Worm (Caenorhabditis elegans): Measurements from ENCODE around the gene T22C8.6.

T22C8.6 gene

DNA sequence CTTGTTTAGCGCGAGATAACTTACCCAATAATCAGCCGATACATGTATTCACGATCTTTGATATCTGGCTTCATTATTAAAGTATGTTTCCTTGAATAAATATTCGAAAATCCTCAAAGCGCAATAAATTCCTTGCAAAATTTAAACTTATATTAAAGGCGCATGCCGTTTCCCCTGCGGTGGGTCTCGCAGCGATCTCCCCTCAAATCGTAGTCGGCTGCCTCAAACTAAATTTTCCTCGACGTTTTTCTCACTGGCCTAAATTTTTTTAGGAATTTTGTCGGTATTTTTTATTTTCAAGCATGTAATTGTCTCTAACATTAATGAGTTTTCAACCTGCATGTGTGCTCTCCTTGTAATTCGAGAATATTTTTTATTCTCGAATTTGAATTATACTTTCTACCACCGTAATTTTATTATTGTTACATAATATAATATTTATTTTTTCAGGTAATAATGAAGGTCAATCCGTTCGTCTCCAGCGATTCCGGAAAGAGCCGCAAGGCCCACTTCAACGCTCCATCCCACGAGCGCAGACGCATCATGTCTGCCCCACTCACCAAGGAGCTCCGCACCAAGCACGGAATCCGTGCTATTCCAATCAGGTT, 27.6 kb downstream of the T22C8.6 start, which contains the start of the genes cpf-1 and rpl-26:
TSS of gene cpf-1 (minus strand) at position 104 of the 608 bp plus-strand sequence.
TSS of gene rpl-26 (plus strand) at position 449 of the 608 bp plus-strand sequence.
- no peak for TF ChIP-seq unc-62 (GFP tag; optimal IDR thresholded peaks at IDR 0.05)

DNA sequence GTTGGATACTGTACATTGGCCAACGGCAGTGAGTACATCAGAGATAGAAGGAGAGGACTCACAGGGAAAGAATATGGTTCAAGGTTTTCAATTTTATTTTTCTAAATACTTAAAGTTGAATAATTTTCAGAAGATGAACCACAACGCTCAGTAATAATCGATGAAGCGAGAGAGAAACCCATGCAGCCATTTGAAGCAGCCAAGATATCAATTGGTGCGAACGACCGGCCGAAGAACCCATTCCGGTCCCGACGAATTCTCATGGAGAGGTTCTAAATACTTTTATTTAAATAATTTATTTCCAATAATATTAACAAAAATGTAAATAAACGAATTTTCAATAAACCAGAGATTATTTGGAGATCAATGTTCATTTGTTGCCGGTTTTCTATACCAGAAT, 29.9 kb downstream of the T22C8.6 start, which contains the start of gene pigg-1:
TSS of gene pigg-1 (minus strand) at position 101 of the 400 bp plus-strand sequence.
- TF ChIP-seq unc-62 (GFP tag; optimal IDR thresholded peaks at IDR 0.05): no peak

ce11 chrII:8599214-8599613, 30.9 kb downstream of the T22C8.6 start, which contains the start of gene F28C6.5:
TSS of gene F28C6.5 (plus strand) at chrII:8599514.
- no peak for TF ChIP-seq unc-62 (GFP tag; optimal IDR thresholded peaks at IDR 0.05)

DNA sequence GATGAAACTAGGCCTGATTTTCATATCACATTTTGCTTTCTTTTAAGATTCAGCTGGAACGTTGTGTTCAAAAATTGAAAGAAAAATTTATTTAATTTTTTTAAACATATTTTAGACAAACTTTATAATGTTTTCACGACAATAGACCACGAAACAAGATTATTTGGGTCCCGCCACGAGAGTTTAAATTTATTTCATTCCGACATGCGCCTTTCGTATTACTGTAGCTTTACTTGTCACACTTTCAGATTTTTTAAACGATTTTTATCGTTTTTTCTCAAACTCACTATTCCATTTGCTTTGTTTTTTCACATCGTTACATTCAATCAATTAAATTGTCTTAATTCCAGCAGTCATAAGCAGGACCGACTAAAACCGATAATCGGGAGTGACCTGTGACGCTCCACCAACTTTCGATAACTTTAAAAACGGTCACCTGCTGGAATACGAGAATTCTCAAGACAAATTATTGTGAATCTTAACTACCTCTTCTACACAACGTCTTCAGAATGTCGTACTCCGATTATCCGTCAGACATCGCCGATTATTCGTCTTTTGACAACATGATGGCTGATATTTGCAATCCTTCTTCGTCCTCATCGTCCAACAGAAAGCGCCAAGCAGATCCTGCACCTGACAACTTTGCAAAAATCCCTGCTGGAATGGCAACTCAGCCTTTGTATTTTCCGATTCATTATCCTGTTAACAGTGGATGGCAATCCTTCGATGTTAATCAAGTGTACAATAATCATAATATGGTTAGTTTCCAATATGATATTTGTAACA, 36.0 kb downstream of the T22C8.6 start, which contains the start of gene aptf-3:
TSS of gene aptf-3 (plus strand) at position 351 of the 786 bp plus-strand sequence.
- TF ChIP-seq unc-62 (GFP tag; optimal IDR thresholded peaks at IDR 0.05): no peak

ce11 chrII:8590684-8591083, 39.4 kb downstream of the T22C8.6 start, which contains the start of gene aptf-4:
TSS of gene aptf-4 (plus strand) at chrII:8590984.
- TF ChIP-seq unc-62 (GFP tag; optimal IDR thresholded peaks at IDR 0.05): no peak

- no peak for TF ChIP-seq unc-62 (GFP tag; optimal IDR thresholded peaks at IDR 0.05)
These were observed 40.9 kb downstream of the T22C8.6 start for ce11 chrII:8589227-8589626.

DNA sequence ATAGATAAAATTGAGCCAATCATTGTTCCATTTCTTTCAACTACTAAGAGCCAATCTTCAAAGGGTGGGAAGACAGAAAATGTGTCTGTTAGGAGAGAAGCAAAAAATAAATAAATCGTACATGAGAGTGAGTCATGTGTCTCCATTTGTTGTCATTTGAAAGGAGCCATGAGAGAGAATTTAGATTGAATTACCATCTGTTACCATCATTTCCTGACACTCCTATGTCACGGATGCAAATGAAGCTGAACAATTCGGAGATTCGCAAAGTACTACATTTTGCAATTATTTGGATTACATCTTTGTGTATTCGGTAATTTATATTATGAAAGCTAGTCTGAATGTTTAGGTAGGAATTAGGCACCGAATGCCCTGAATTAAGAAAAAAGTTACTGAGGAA, 41.6 kb downstream of the T22C8.6 start:
- no peak for TF ChIP-seq unc-62 (GFP tag; optimal IDR thresholded peaks at IDR 0.05)

- TF ChIP-seq unc-62 (GFP tag; optimal IDR thresholded peaks at IDR 0.05): no peak
These were observed 42.3 kb downstream of the T22C8.6 start for ce11 chrII:8587660-8588230.

DNA sequence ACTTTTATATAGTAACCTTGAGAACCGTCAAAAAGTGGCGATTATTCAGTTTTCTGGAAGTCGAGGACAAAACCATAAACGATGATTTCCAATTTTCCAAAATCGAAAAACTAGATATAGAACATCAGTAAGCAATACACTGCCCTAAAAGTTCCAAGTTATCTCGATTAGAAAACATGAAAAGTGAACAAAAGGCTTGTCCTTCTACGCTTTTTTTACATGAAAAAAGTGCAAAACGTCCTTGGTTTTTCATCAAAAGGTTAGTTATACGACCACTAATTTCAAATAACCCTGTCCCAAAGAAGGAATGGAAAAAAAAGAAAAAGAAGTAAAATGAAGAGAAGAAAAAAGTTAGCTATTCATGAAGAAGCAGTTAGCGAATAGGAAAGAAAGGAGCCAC, 44.2 kb downstream of the T22C8.6 start:
- TF ChIP-seq unc-62 (GFP tag; optimal IDR thresholded peaks at IDR 0.05): no peak

DNA sequence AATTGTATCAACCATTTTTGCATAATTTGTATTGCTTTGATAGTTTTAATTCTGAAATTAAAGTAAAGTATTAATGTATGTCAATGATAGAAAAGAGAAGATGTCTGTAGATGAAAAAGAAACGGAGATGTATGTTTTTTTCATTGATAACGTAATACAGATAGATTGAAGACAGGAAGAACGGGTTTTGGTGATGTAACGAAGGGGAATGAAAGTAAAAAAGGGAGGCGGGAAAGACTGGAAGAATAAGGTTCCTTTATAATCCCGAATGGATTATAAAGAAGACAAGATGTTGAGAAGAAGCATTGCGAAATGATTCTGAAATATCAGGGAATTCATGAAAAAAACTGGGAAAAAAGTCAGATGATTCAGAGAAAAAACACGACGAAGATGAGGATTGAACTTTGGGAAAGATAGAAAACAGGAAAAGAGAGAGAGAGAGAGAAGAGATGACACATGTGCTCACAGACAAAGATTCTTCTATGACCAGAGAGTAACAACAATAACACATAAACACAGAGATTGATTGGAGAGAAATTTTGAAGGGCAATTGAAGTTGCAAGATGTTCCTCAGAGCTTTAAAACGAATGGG, 44.9 kb downstream of the T22C8.6 start, which contains the start of gene F54C9.11:
TSS of gene F54C9.11 (minus strand) at position 51 of the 592 bp plus-strand sequence.
- TF ChIP-seq unc-62 (GFP tag; optimal IDR thresholded peaks at IDR 0.05): no peak

DNA sequence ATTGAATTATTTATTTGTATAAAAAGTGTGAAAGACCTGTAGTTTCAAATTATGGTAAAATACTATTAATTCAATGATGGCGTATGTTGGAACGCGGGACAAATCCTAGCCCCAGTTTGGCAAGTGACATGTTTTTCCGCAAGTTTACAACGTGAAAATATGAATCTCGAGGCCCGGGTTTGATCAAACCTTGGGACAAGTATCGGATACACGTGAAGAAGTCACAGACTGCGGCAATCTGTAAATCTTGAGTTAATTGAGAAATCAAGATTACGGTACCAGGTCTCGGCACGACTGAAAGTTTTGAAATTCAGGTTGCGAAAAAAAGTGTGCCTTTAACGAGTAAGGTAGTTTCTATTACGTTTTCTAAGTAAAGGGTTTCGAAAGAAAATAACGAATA, 47.0 kb downstream of the T22C8.6 start:
- TF ChIP-seq unc-62 (GFP tag; optimal IDR thresholded peaks at IDR 0.05): no peak

DNA sequence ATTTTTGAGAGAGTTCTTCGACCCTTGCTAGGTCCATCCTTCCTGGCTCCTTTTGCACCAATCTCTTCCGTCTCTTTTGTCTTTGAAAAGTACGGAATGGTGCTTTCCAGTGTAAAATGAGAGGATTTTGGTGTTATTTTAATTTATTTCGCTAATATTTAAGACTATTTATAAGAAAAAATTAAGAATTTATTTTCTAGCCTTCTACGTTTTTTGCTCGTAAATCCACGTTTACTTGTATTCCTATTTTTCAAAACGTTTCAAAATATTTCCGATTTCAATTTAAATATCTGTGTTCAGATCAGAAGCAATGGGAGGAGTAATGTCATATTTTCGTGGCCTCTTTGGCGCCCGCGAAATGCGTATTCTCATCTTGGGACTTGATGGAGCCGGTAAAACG, 48.4 kb downstream of the T22C8.6 start, which contains the start of gene arl-1:
TSS of gene arl-1 (plus strand) at position 301 of the 400 bp plus-strand sequence.
- no peak for TF ChIP-seq unc-62 (GFP tag; optimal IDR thresholded peaks at IDR 0.05)

Data from whole organism, dauer.